Fruit fly (Drosophila melanogaster) whole organism, embryonic: ENCODE measurements around the gene eca.

Experiments used
- Asciz ChIP-seq: fragments of 200-800 bp; sonication (Bioruptor generic); optimal IDR thresholded peaks from 2 replicates; lab custom pipeline; 2017; ENCODE audit warnings: missing biosample characterization, mild to moderate bottlenecking, missing genetic modification characterization, missing genetic modification reagents
- CG11247 ChIP-seq: fragments of 200-800 bp; sonication (Bioruptor generic); IDR thresholded peaks from 2 replicates; pipeline ENCODE4 v1.3.6; 2022; ENCODE audit warnings: missing biosample characterization, missing genetic modification characterization
- CG13624 ChIP-seq: fragments of 200-800 bp; sonication (Bioruptor generic); optimal IDR thresholded peaks from 2 replicates; lab custom pipeline; 2016; ENCODE audit warnings: missing biosample characterization, missing genetic modification characterization
- CG1647 ChIP-seq: fragments of 200-800 bp; sonication (Bioruptor generic); optimal IDR thresholded peaks from 3 replicates; lab custom pipeline; 2016; ENCODE audit warnings: missing biosample characterization, missing genetic modification characterization
- CG17385 ChIP-seq: fragments of 200-800 bp; sonication (Bioruptor generic); optimal IDR thresholded peaks from 3 replicates; lab custom pipeline; 2018; ENCODE audit warnings: missing biosample characterization, mild to moderate bottlenecking, missing genetic modification characterization
- CG8765 ChIP-seq: fragments of 200-800 bp; sonication (Bioruptor generic); IDR thresholded peaks from 2 replicates; pipeline ENCODE4 v1.3.6; 2022; ENCODE audit warnings: missing biosample characterization, missing genetic modification characterization
- CG9817 ChIP-seq: fragments of 200-800 bp; sonication (Bioruptor generic); optimal IDR thresholded peaks from 2 replicates; lab custom pipeline; 2018; ENCODE audit warnings: missing biosample characterization, mild to moderate bottlenecking, missing genetic modification characterization, moderate library complexity
- exex ChIP-seq: fragments of 200-800 bp; sonication (Bioruptor generic); optimal IDR thresholded peaks from 4 replicates; lab custom pipeline; 2018; ENCODE audit warnings: missing biosample characterization, mild to moderate bottlenecking, missing genetic modification characterization, moderate library complexity
- hbn ChIP-seq: fragments of 200-800 bp; sonication (Bioruptor generic); IDR thresholded peaks from 2 replicates; pipeline ENCODE4 v1.3.6; 2022; ENCODE audit warnings: missing biosample characterization, missing genetic modification characterization; ENCODE audit not compliant: partially characterized antibody
- lmd ChIP-seq: fragments of 200-800 bp; sonication (Bioruptor generic); IDR thresholded peaks from 2 replicates; pipeline ENCODE4 v1.3.6; 2022; ENCODE audit warnings: missing biosample characterization, missing genetic modification characterization
- nmo ChIP-seq: fragments of 200-800 bp; sonication (Bioruptor generic); optimal IDR thresholded peaks from 2 replicates; lab custom pipeline; 2018; ENCODE audit warnings: missing biosample characterization, mild to moderate bottlenecking, missing genetic modification characterization, moderate library complexity
- row ChIP-seq: fragments of 200-800 bp; sonication (Bioruptor generic); IDR thresholded peaks from 3 replicates; pipeline ENCODE4 v1.3.6; 2022; ENCODE audit warnings: missing biosample characterization, missing genetic modification characterization
- unpg ChIP-seq: fragments of 200-800 bp; sonication (Bioruptor generic); optimal IDR thresholded peaks from 3 replicates; lab custom pipeline; 2018; ENCODE audit warnings: missing biosample characterization, mild to moderate bottlenecking, missing genetic modification characterization, moderate library complexity

Gene eca

DNA sequence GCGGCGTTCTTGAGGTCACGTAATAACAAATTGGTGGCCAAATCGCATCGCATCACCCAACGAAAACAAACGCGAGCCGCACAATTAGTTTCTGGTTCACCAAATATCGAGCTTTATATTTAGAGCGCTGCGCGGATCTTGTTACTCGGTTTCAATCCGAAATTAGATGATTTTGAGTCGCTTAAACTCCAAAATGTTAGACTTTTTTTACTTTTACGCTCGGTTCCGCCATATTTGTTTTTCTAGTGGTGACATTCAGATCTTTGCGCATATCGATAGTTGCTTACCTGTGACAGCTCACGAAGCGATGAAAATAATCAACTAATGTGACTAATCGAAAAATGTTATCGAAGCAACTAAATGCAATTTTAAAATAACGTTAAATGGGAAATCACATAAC is 47.9 kb downstream of the eca start, which contains the start of gene Scm (continued):
- TF ChIP-seq CG13624 (GFP tag; lab: Kevin White, UChicago) (peak; percentile 36), row (GFP tag; lab: Robert Waterston, UW) (peak; percentile 54), CG11247 (GFP tag; lab: Robert Waterston, UW) (no peak), CG9817 (tag; lab: Kevin White, UChicago) (no peak), exex (peak; percentile 22), CG8765 (GFP tag; lab: Robert Waterston, UW) (no peak), hbn (GFP tag; lab: Robert Waterston, UW) (peak; percentile 92), CG1647 (GFP tag; lab: Kevin White, UChicago) (no peak), lmd (GFP tag; lab: Robert Waterston, UW) (no peak), CG17385 (GFP tag; lab: Kevin White, UChicago) (no peak), unpg (no peak), nmo (GFP tag; lab: Kevin White, UChicago) (peak; percentile 54), Asciz (no peak)
- TF ChIP-seq, all 482 proteins: peak for 107
